Fruit fly (Drosophila melanogaster) Kc167 (cell line): ENCODE data around the gene CG10657.

Experiments used
- h ChIP-seq: fragments of >200 bp; optimal IDR thresholded peaks from 3 replicates; lab custom pipeline; 2018; ENCODE audit warnings: missing external identifiers
- insv ChIP-seq: fragments of >200 bp; optimal IDR thresholded peaks from 3 replicates; lab custom pipeline; 2018; ENCODE audit warnings: missing external identifiers
- psq ChIP-seq: fragments of >200 bp; optimal IDR thresholded peaks from 2 replicates; lab custom pipeline; 2017; ENCODE audit warnings: missing external identifiers
- ttk ChIP-seq: sonication (Bioruptor generic); optimal IDR thresholded peaks from 2 replicates; lab custom pipeline; 2017; ENCODE audit warnings: missing external identifiers

- TF ChIP-seq insv (lab: Kevin White, UChicago) (no peak), h (lab: Kevin White, UChicago) (no peak), ttk (lab: Kevin White, UChicago) (no peak), psq (no peak)
Measured at dm6 chr3L:12447501-12447900, 49.5 kb downstream of the CG10657 start.
